Fruit fly (Drosophila melanogaster) whole organism, wandering third instar larva: ENCODE measurements around the gene Dref.
A peak's percentile ranks its signal among the peaks of the same experiment; 100 is the strongest.

Experiments
- Dfd ChIP-seq: fragments of >200 bp; optimal IDR thresholded peaks from 2 replicates; lab custom pipeline; 2017; ENCODE audit warnings: missing biosample characterization, missing genetic modification characterization
- Hr78 ChIP-seq: fragments of >200 bp; optimal IDR thresholded peaks from 2 replicates; lab custom pipeline; 2017; ENCODE audit warnings: missing biosample characterization, missing genetic modification characterization
- OdsH ChIP-seq: fragments of 200-800 bp; sonication (Bioruptor generic); optimal IDR thresholded peaks from 2 replicates; lab custom pipeline; 2016; ENCODE audit warnings: missing biosample characterization, mild to moderate bottlenecking, missing genetic modification characterization
- dl ChIP-seq, 2 experiments: fragments of 175-275, 200-275 bp in 1 of 2; fragments of 200-275 bp in 1 of 2; sonication (Bioruptor generic); optimal IDR thresholded peaks; lab custom pipeline; 2018; ENCODE audit warnings: mild to moderate bottlenecking in 2 of 2, missing biosample characterization in 2 of 2, missing genetic modification characterization in 2 of 2, moderate library complexity in 2 of 2; ENCODE audit not compliant: partially characterized antibody in 2 of 2, insufficient read depth in 1 of 2
- ey ChIP-seq: fragments of 200-800 bp; sonication (Bioruptor generic); optimal IDR thresholded peaks from 2 replicates; lab custom pipeline; 2016; ENCODE audit warnings: missing biosample characterization, missing genetic modification characterization
- foxo ChIP-seq, 2 experiments: fragments of 200-800 bp; sonication (Bioruptor generic); optimal IDR thresholded peaks; 2 replicates in 1 of 2; 3 replicates in 1 of 2; lab custom pipeline; 2016 to 2017; ENCODE audit warnings: missing biosample characterization in 2 of 2, missing genetic modification characterization in 2 of 2
- pan ChIP-seq: fragments of >200 bp; optimal IDR thresholded peaks from 2 replicates; lab custom pipeline; 2017

DNA sequence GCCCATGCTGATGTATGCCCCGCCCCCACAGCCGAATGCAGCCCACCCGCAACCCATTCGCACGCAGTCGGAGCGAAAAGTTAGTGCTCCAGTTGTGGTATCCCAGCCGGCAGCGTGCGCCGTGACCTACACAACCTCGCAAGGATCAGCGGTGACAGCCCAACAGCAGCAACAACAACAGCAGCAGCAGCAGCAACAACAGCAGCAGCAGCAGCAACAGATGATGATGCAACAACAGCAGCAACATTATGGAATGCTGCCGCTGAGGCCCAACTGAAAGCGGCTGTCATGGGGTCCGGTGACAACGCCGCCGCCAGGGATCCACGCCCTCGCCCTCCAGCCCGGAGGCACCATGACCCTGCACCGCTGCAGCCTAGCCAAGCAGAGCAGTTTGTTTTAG is 27.4 kb upstream of the Dref start:
- TF ChIP-seq foxo (GFP tag; optimal IDR thresholded peaks at IDR 0.05; lab: Kevin White, UChicago) (no peak), OdsH (GFP tag; lab: Kevin White, UChicago) (no peak), dl (GFP tag; optimal IDR thresholded peaks at IDR 0.05; lab: Kevin White, UChicago; ENCODE audit: insufficient read depth in 1 of 2, partially characterized antibody in 2 of 2) (no peak), ey (GFP tag; lab: Kevin White, UChicago) (no peak), pan (no peak), Hr78 (GFP tag; lab: Kevin White, UChicago) (no peak), Dfd (peak; percentile 93)
